Worm (Caenorhabditis elegans): ENCODE results near the gene tbx-34.

Gene tbx-34

DNA sequence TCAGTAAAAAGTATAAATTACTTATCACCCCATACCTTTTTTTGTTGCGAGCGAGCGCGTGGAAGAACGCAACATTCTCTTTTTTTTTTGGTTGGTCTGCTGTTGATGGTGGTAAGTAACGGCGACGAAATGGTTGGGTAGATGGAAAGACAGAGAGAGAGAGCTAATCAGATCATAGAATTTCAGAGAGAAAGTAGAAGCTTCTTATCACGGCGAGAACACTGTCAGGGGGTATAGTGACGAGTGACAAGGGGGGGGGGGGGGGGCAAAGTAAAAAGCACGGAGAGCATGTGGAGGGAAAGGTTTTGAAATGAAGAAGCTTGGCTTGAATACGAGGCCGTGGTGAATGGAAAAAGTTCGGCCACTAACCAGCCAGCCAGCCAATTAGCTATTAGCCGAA lies 20.7 kb downstream of the tbx-34 start (continued):
- TF ChIP-seq zip-2 (tag; optimal IDR thresholded peaks at IDR 0.05) = no peak

DNA sequence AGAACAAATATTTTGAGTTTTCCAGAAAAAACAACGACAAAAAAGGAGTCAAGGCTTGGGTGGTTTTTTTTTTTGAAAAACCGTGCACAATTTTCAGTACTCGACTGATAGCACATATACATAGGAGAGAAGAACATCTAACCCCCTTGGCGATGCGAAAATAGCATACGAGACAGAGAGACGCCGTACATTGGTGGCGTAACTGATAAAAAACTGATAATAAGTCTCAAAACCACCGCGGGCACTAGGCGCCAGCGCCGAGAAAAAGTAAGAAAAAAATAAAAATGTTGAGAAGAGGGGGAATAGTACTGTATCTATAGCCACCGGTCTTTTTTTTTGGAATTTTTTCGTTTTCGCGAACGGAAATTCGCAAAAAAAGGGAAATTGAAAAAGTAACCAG lies 22.5 kb downstream of the tbx-34 start:
- TF ChIP-seq tag-97 (GFP tag; IDR thresholded peaks at IDR 0.05) (no peak), nhr-76 (tag; optimal IDR thresholded peaks at IDR 0.05) (no peak), mxl-3 (GFP tag; optimal IDR thresholded peaks at IDR 0.05) (no peak), lin-13 (GFP tag; optimal IDR thresholded peaks at IDR 0.05) (no peak), nhr-102 (tag; optimal IDR thresholded peaks at IDR 0.05) (no peak), hlh-11 (tag; optimal IDR thresholded peaks at IDR 0.05) (peak; percentile 59), pqm-1 (tag; optimal IDR thresholded peaks at IDR 0.05) (peak; percentile 79), fkh-10 (GFP tag; optimal IDR thresholded peaks at IDR 0.05) (no peak), ceh-44 (GFP tag; IDR thresholded peaks at IDR 0.05) (no peak), duxl-1 (tag; optimal IDR thresholded peaks at IDR 0.05; ENCODE audit: poor library complexity) (no peak), hlh-30 (tag; optimal IDR thresholded peaks at IDR 0.05; ENCODE audit: insufficient read depth) (no peak), lin-1 (GFP tag; IDR thresholded peaks at IDR 0.05) (0 out of 2 replicates have a peak, but pooled peaks have one; percentile 10), nhr-237 (tag; optimal IDR thresholded peaks at IDR 0.05) (no peak), tra-1 (GFP tag; IDR thresholded peaks at IDR 0.05) (peak; percentile 76), nhr-77 (tag; optimal IDR thresholded peaks at IDR 0.05) (no peak), T26A8.4 (GFP tag; IDR thresholded peaks at IDR 0.05) (no peak), arid-1 (GFP tag; conservative IDR thresholded peaks at IDR 0.05) (no peak), nhr-28 (tag; optimal IDR thresholded peaks at IDR 0.05) (peak; percentile 34), sdz-12 (GFP tag; optimal IDR thresholded peaks at IDR 0.05) (no peak), php-3 (GFP tag; IDR thresholded peaks at IDR 0.05) (no peak), pha-4 (GFP tag; IDR thresholded peaks at IDR 0.05) (no peak), pha-4 (tag; optimal IDR thresholded peaks at IDR 0.05) (no peak), daf-16 (GFP tag; optimal IDR thresholded peaks at IDR 0.05) (no peak), daf-16 (tag; optimal IDR thresholded peaks at IDR 0.05) (peak; percentile 65), dmd-6 (GFP tag; IDR thresholded peaks at IDR 0.05) (peak; percentile 48), F49E8.2 (tag; optimal IDR thresholded peaks at IDR 0.05; ENCODE audit: borderline replicate concordance) (no peak), dve-1 (tag; optimal IDR thresholded peaks at IDR 0.05; ENCODE audit: insufficient read depth) (peak; percentile 28), ctbp-1 (GFP tag; IDR thresholded peaks at IDR 0.05) (0 out of 2 replicates have a peak, but pooled peaks have one; percentile 20), zag-1 (tag; optimal IDR thresholded peaks at IDR 0.05) (no peak)

DNA sequence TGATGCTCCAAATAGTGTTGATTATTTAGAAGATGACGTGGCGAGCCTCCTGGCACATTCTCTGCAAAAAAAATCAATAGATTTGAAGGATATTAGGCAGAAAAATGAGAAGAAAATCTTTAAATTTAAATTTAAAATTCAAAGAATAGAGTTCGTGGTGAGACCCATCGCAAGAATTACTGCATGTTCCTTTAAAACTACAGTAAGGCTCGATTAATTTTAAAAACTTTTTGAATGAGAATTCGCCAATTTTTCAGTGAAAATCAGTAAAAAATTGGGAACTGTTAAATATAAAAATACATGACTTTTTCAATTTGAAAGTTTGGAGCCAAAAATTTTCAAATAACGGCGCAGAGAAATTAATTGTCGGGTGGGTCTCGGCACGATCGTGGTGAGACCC lies 22.9 kb downstream of the tbx-34 start, which contains the start of gene tra-1:
Gene tra-1, minus strand, starts transcription at position 62 of the 400 bp plus-strand sequence.
- TF ChIP-seq ztf-7 (tag; optimal IDR thresholded peaks at IDR 0.05) = no peak
- peak; percentile 83 for TF ChIP-seq aha-1 (tag)

DNA sequence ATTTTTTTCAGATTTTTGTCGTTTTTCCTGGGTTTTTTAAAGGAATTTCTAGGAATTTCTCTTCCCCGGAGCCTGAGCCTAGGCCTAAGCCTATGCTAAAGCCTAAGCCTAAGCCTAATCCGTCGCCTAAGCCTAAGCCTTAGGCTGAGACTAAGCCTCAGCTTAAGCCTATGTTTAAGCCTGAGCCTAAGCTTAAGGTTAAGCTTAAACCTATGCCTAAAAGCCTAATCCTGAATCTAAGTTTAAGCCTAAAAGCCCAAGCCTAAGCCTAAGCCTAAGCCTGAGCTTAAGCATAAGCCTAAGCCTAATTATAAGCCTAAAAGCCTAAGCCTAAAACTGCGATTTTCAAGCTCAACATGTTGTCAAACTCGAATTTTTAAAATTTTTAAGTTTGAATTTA lies 23.9 kb downstream of the tbx-34 start:
- no peak for TF ChIP-seq dve-1 (tag; optimal IDR thresholded peaks at IDR 0.05; ENCODE audit: insufficient read depth)
- peak; percentile 19 for TF ChIP-seq aha-1 (tag)
- TF ChIP-seq F44E2.7 (GFP tag; IDR thresholded peaks at IDR 0.05) = peak; percentile 6; the same call in 1 of the 2 replicates
- TF ChIP-seq lsy-2 (tag; optimal IDR thresholded peaks at IDR 0.05) = no peak

DNA sequence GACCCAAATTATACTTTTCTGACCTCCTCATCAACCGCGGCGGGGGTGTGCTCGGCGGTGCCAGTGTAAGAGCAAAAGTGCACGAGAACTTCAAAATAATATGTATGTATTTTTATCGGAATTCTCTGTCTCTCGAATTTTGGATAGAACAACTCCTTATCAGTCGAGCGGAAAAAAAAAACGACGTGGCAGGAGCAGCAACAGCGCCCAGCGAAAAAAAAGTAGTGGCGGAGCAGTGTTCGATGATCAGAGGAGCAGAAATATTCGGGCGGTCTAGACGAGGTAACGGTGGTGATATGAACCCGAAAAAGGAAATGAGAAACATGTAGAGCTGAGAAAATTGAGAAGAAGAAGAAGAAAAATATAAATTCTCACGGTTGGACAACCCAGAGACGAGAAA lies 24.8 kb downstream of the tbx-34 start:
- TF ChIP-seq cey-2 (tag; optimal IDR thresholded peaks at IDR 0.05; ENCODE audit: borderline replicate concordance, insufficient read depth) = no peak
- TF ChIP-seq nhr-42 (GFP tag; IDR thresholded peaks at IDR 0.05) = no peak
- no peak for TF ChIP-seq sdz-12 (GFP tag; optimal IDR thresholded peaks at IDR 0.05)
- no peak for TF ChIP-seq ZK337.2 (GFP tag; IDR thresholded peaks at IDR 0.05)
- no peak for TF ChIP-seq zag-1 (tag; optimal IDR thresholded peaks at IDR 0.05)
- TF ChIP-seq dve-1 (tag; optimal IDR thresholded peaks at IDR 0.05; ENCODE audit: insufficient read depth) = peak; percentile 55
- TF ChIP-seq nhr-237 (tag; optimal IDR thresholded peaks at IDR 0.05) = no peak
- no peak for TF ChIP-seq lsy-2 (tag; optimal IDR thresholded peaks at IDR 0.05)
- no peak for TF ChIP-seq mxl-3 (GFP tag; optimal IDR thresholded peaks at IDR 0.05)
- no peak for TF ChIP-seq set-16 (GFP tag; IDR thresholded peaks at IDR 0.05)
- no peak for TF ChIP-seq dmd-9 (GFP tag; IDR thresholded peaks at IDR 0.05)
- TF ChIP-seq ceh-32 (tag; optimal IDR thresholded peaks at IDR 0.05; ENCODE audit: poor library complexity) = no peak
- TF ChIP-seq tra-1 (GFP tag; IDR thresholded peaks at IDR 0.05) = 0 out of 2 replicates have a peak, but pooled peaks have one; percentile 27
- no peak for TF ChIP-seq lin-38 (GFP tag; IDR thresholded peaks at IDR 0.05)
- no peak for TF ChIP-seq nhr-41 (GFP tag; IDR thresholded peaks at IDR 0.05)
- TF ChIP-seq mes-2 (tag; optimal IDR thresholded peaks at IDR 0.05; ENCODE audit: poor library complexity, severe bottlenecking) = peak; percentile 16
- TF ChIP-seq nhr-11 (tag; optimal IDR thresholded peaks at IDR 0.05) = no peak
- TF ChIP-seq hlh-11 (tag; optimal IDR thresholded peaks at IDR 0.05) = peak; percentile 31
